Fruit fly (Drosophila melanogaster) whole organism, embryonic: ENCODE data around the gene cv-c.

Experiments used
- Atf3 ChIP-seq: fragments of 200-800 bp; sonication (Bioruptor generic); optimal IDR thresholded peaks from 3 replicates; lab custom pipeline; 2016; ENCODE audit warnings: missing biosample characterization, missing genetic modification characterization
- Blimp-1 ChIP-seq: fragments of 200-800 bp; sonication (Bioruptor generic); optimal IDR thresholded peaks from 3 replicates; lab custom pipeline; 2018; ENCODE audit warnings: missing biosample characterization, missing genetic modification characterization, mild to moderate bottlenecking, moderate library complexity, missing genetic modification reagents
- CG10366 ChIP-seq: fragments of 200-800 bp; sonication (Bioruptor generic); IDR thresholded peaks from 2 replicates; pipeline ENCODE4 v1.3.6; 2022; ENCODE audit warnings: missing biosample characterization, missing genetic modification characterization
- CG10979 ChIP-seq: fragments of 200-800 bp; sonication (Bioruptor generic); optimal IDR thresholded peaks from 2 replicates; lab custom pipeline; 2018; ENCODE audit warnings: missing biosample characterization, mild to moderate bottlenecking, missing genetic modification characterization, moderate library complexity
- CG11504 ChIP-seq: fragments of 200-800 bp; sonication (Bioruptor generic); optimal IDR thresholded peaks from 3 replicates; lab custom pipeline; 2019; ENCODE audit warnings: missing biosample characterization, mild to moderate bottlenecking, missing genetic modification characterization, moderate library complexity
- CG11560 ChIP-seq: fragments of 200-800 bp; sonication (Bioruptor generic); IDR thresholded peaks from 3 replicates; pipeline ENCODE4 v1.3.6; 2022; ENCODE audit warnings: missing biosample characterization, missing genetic modification characterization
- CG12236 ChIP-seq: fragments of 200-800 bp; sonication (Bioruptor generic); optimal IDR thresholded peaks from 2 replicates; lab custom pipeline; 2016; ENCODE audit warnings: missing biosample characterization, missing genetic modification characterization
- CG14667 ChIP-seq: fragments of 200-800 bp; sonication (Bioruptor generic); IDR thresholded peaks from 2 replicates; pipeline ENCODE4 v1.3.6; 2022; ENCODE audit warnings: missing biosample characterization, missing genetic modification characterization
- CG16815 ChIP-seq: fragments of 200-800 bp; sonication (Bioruptor generic); optimal IDR thresholded peaks from 3 replicates; lab custom pipeline; 2017; ENCODE audit warnings: missing biosample characterization, mild to moderate bottlenecking, missing genetic modification characterization
- CG17359 ChIP-seq: fragments of 200-800 bp; sonication (Bioruptor generic); optimal IDR thresholded peaks from 3 replicates; lab custom pipeline; 2018; ENCODE audit warnings: missing biosample characterization, mild to moderate bottlenecking, missing genetic modification characterization, moderate library complexity
- CG18262 ChIP-seq: fragments of 200-800 bp; optimal IDR thresholded peaks from 3 replicates; lab custom pipeline; 2019; ENCODE audit warnings: missing biosample characterization, mild to moderate bottlenecking, missing genetic modification characterization, moderate library complexity
- CG2678 ChIP-seq: fragments of 200-800 bp; sonication (Bioruptor generic); optimal IDR thresholded peaks from 3 replicates; lab custom pipeline; 2019; ENCODE audit warnings: missing biosample characterization, mild to moderate bottlenecking, missing genetic modification characterization, moderate library complexity
- CG2712 ChIP-seq: fragments of 200-800 bp; optimal IDR thresholded peaks from 3 replicates; lab custom pipeline; 2019; ENCODE audit warnings: missing biosample characterization, mild to moderate bottlenecking, missing genetic modification characterization, moderate library complexity
- CG30431 ChIP-seq: fragments of 200-800 bp; sonication (Bioruptor generic); optimal IDR thresholded peaks from 2 replicates; lab custom pipeline; 2017; ENCODE audit warnings: missing biosample characterization, missing genetic modification characterization
- CG31388 ChIP-seq: fragments of 200-800 bp; sonication (Bioruptor generic); optimal IDR thresholded peaks from 2 replicates; lab custom pipeline; 2016; ENCODE audit warnings: missing biosample characterization, missing genetic modification characterization
- CG31441 ChIP-seq: fragments of 200-800 bp; sonication (Bioruptor generic); IDR thresholded peaks from 2 replicates; pipeline ENCODE4 v1.3.6; 2022; ENCODE audit warnings: missing biosample characterization, missing genetic modification characterization
- CG4617 ChIP-seq: fragments of 200-800 bp; sonication (Bioruptor generic); optimal IDR thresholded peaks from 3 replicates; lab custom pipeline; 2016; ENCODE audit warnings: missing biosample characterization, missing genetic modification characterization, borderline replicate concordance
- CG9215 ChIP-seq: fragments of 200-800 bp; sonication (Bioruptor generic); IDR thresholded peaks from 2 replicates; pipeline ENCODE4 v1.3.6; 2022; ENCODE audit warnings: missing biosample characterization, missing genetic modification characterization
- CG9727 ChIP-seq: fragments of 200-800 bp; sonication (Bioruptor generic); optimal IDR thresholded peaks from 3 replicates; lab custom pipeline; 2017; ENCODE audit warnings: missing biosample characterization, mild to moderate bottlenecking, missing genetic modification characterization
- CoRest ChIP-seq: fragments of 200-800 bp; sonication (Bioruptor generic); optimal IDR thresholded peaks from 3 replicates; lab custom pipeline; 2018; ENCODE audit warnings: missing biosample characterization, mild to moderate bottlenecking, missing genetic modification characterization, moderate library complexity
- D ChIP-seq, 2 experiments: fragments of 200-800 bp in 1 of 2; fragments of >200 bp in 1 of 2; sonication (Bioruptor generic) in 1 of 2; optimal IDR thresholded peaks; 2 replicates in 1 of 2; 3 replicates in 1 of 2; lab custom pipeline; 2017; ENCODE audit warnings: mild to moderate bottlenecking in 1 of 2, missing biosample characterization in 1 of 2, missing genetic modification characterization in 1 of 2, missing genetic modification reagents in 1 of 2
- Dad ChIP-seq: fragments of 200-800 bp; sonication (Bioruptor generic); optimal IDR thresholded peaks from 3 replicates; lab custom pipeline; 2016; ENCODE audit warnings: missing biosample characterization, missing genetic modification characterization
- Dip3 ChIP-seq: fragments of 200-800 bp; sonication (Bioruptor generic); optimal IDR thresholded peaks from 3 replicates; lab custom pipeline; 2016; ENCODE audit warnings: missing biosample characterization, missing genetic modification characterization
- Dp ChIP-seq: fragments of 200-800 bp; sonication (Bioruptor generic); optimal IDR thresholded peaks from 2 replicates; lab custom pipeline; 2018; ENCODE audit warnings: missing biosample characterization, mild to moderate bottlenecking, missing genetic modification characterization, moderate library complexity
- Drgx ChIP-seq: fragments of 200-800 bp; sonication (Bioruptor generic); IDR thresholded peaks from 2 replicates; pipeline ENCODE4 v1.3.6; 2022; ENCODE audit warnings: missing biosample characterization, missing genetic modification characterization
- H15 ChIP-seq: fragments of 200-800 bp; sonication (Bioruptor generic); IDR thresholded peaks from 3 replicates; pipeline ENCODE4 v1.3.6; 2022; ENCODE audit warnings: missing biosample characterization, missing genetic modification characterization
- Hr51 ChIP-seq, 2 experiments: fragments of 200-800 bp; sonication (Bioruptor generic); optimal IDR thresholded peaks; 2 replicates in 1 of 2; 3 replicates in 1 of 2; lab custom pipeline; 2016 to 2018; ENCODE audit warnings: missing biosample characterization in 2 of 2, missing genetic modification characterization in 2 of 2, mild to moderate bottlenecking in 1 of 2, moderate library complexity in 1 of 2
- Neu2 ChIP-seq: fragments of 200-800 bp; sonication (Bioruptor generic); optimal IDR thresholded peaks from 3 replicates; lab custom pipeline; 2016; ENCODE audit warnings: missing biosample characterization, missing genetic modification characterization, borderline replicate concordance
- Scr ChIP-seq: fragments of 200-800 bp; sonication (Bioruptor generic); IDR thresholded peaks from 2 replicates; pipeline ENCODE4 v1.3.6; 2022; ENCODE audit warnings: missing biosample characterization, missing genetic modification characterization; ENCODE audit not compliant: partially characterized antibody
- Sox102F ChIP-seq: fragments of 200-800 bp; sonication (Bioruptor generic); optimal IDR thresholded peaks from 2 replicates; lab custom pipeline; 2018; ENCODE audit warnings: missing biosample characterization, mild to moderate bottlenecking, missing genetic modification characterization, moderate library complexity
- Stat92E ChIP-seq, 3 experiments: fragments of >200 bp in 2 of 3; fragments of 200-800 bp in 1 of 3; sonication (Bioruptor generic) in 1 of 3; optimal IDR thresholded peaks; 2 replicates each; lab custom pipeline; 2017 to 2019; ENCODE audit warnings: missing biosample characterization in 3 of 3, missing genetic modification characterization in 3 of 3, mild to moderate bottlenecking in 1 of 3, moderate library complexity in 1 of 3
- Xrp1 ChIP-seq: fragments of 200-800 bp; sonication (Bioruptor generic); IDR thresholded peaks from 2 replicates; pipeline ENCODE4 v1.3.6; 2022; ENCODE audit warnings: missing biosample characterization, missing genetic modification characterization
- YL-1 ChIP-seq: fragments of 200-800 bp; sonication (Bioruptor generic); optimal IDR thresholded peaks from 3 replicates; lab custom pipeline; 2017; ENCODE audit warnings: missing biosample characterization, mild to moderate bottlenecking, missing genetic modification characterization
- bbx ChIP-seq: fragments of 200-800 bp; sonication (Bioruptor generic); IDR thresholded peaks from 2 replicates; pipeline ENCODE4 v1.3.6; 2022; ENCODE audit warnings: missing biosample characterization, missing genetic modification characterization; ENCODE audit not compliant: partially characterized antibody
- bsh ChIP-seq, 2 experiments: fragments of 200-800 bp; sonication (Bioruptor generic); optimal IDR thresholded peaks; 2 replicates each; lab custom pipeline; 2017 to 2018; ENCODE audit warnings: mild to moderate bottlenecking in 2 of 2, missing biosample characterization in 2 of 2, missing genetic modification characterization in 2 of 2, moderate library complexity in 1 of 2
- dan ChIP-seq: fragments of 200-800 bp; sonication (Bioruptor generic); IDR thresholded peaks from 2 replicates; pipeline ENCODE4 v1.3.6; 2022; ENCODE audit warnings: missing biosample characterization, missing genetic modification characterization
- fd96Cb ChIP-seq: fragments of 200-800 bp; sonication (Bioruptor generic); optimal IDR thresholded peaks from 2 replicates; lab custom pipeline; 2018; ENCODE audit warnings: missing biosample characterization, mild to moderate bottlenecking, missing genetic modification characterization, moderate library complexity
- gem ChIP-seq: fragments of 200-800 bp; sonication (Bioruptor generic); optimal IDR thresholded peaks from 2 replicates; lab custom pipeline; 2019; ENCODE audit warnings: missing biosample characterization, mild to moderate bottlenecking, missing genetic modification characterization, moderate library complexity
- grau ChIP-seq: fragments of 200-800 bp; optimal IDR thresholded peaks from 3 replicates; lab custom pipeline; 2019; ENCODE audit warnings: missing biosample characterization, mild to moderate bottlenecking, missing genetic modification characterization, moderate library complexity
- her ChIP-seq: fragments of 200-800 bp; sonication (Bioruptor generic); optimal IDR thresholded peaks from 2 replicates; lab custom pipeline; 2016; ENCODE audit warnings: missing biosample characterization, missing genetic modification characterization
- ind ChIP-seq: fragments of 200-800 bp; sonication (Bioruptor generic); optimal IDR thresholded peaks from 3 replicates; lab custom pipeline; 2016; ENCODE audit warnings: missing biosample characterization, missing genetic modification characterization
- onecut ChIP-seq: fragments of 200-800 bp; sonication (Bioruptor generic); IDR thresholded peaks from 2 replicates; pipeline ENCODE4 v1.3.6; 2022; ENCODE audit warnings: missing biosample characterization, missing genetic modification characterization
- pb ChIP-seq: fragments of 200-800 bp; sonication (Bioruptor generic); optimal IDR thresholded peaks from 3 replicates; lab custom pipeline; 2016; ENCODE audit warnings: missing biosample characterization, missing genetic modification characterization
- row ChIP-seq: fragments of 200-800 bp; sonication (Bioruptor generic); IDR thresholded peaks from 3 replicates; pipeline ENCODE4 v1.3.6; 2022; ENCODE audit warnings: missing biosample characterization, missing genetic modification characterization
- sens ChIP-seq: fragments of 200-800 bp; sonication (Bioruptor generic); peaks from one replicate; lab custom pipeline; 2016; ENCODE audit warnings: missing biosample characterization, missing genetic modification characterization
- ttk ChIP-seq: fragments of 200-800 bp; sonication (Bioruptor generic); IDR thresholded peaks from 2 replicates; pipeline ENCODE4 v2.1.2; 2022; ENCODE audit warnings: missing biosample characterization, missing genetic modification characterization
- unpg ChIP-seq: fragments of 200-800 bp; sonication (Bioruptor generic); optimal IDR thresholded peaks from 3 replicates; lab custom pipeline; 2018; ENCODE audit warnings: missing biosample characterization, mild to moderate bottlenecking, missing genetic modification characterization, moderate library complexity
- zf30C ChIP-seq: fragments of 200-800 bp; sonication (Bioruptor generic); optimal IDR thresholded peaks from 3 replicates; lab custom pipeline; 2018; ENCODE audit warnings: missing biosample characterization, mild to moderate bottlenecking, missing genetic modification characterization

cv-c gene

DNA sequence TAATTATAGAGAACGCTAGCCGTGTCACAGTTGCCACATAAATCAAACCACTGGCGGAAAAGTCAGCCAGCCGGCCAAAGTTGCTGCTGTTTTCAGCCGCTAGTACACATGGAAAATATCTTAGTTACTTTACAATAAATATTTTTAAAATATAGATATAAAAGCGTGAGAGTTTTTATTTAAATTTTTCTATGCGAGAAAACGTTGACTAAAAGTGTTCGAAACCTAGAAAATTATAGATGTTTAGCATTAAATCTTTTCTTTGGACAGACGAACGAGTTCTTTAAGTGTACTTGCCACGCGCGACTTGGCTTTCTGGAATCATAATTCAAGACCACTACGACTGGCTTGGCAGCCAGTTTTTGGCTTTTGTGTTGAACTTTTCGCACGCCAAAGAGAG, 5.0 kb upstream of the cv-c start:
- TF ChIP-seq Drgx (GFP tag; lab: Robert Waterston, UW) (peak; percentile 64), sens (GFP tag; lab: Kevin White, UChicago) (peak; percentile 38), CG17359 (peak; percentile 8), ind (GFP tag; lab: Kevin White, UChicago) (no peak), CG2678 (tag; lab: Kevin White, UChicago) (peak; percentile 17), CG2712 (tag; lab: Kevin White, UChicago) (peak; percentile 32), Sox102F (GFP tag; lab: Kevin White, UChicago) (peak; percentile 20), her (no peak), Hr51 (GFP tag; optimal IDR thresholded peaks at IDR 0.05; lab: Kevin White, UChicago) (peak in 1 of 2 experiments; percentile 17), CG11504 (tag; lab: Kevin White, UChicago) (peak; percentile 38), CG31441 (GFP tag; lab: Robert Waterston, UW) (peak; percentile 31; the same call in 1 of the 2 replicates), CoRest (tag; lab: Kevin White, UChicago) (peak; percentile 3), CG18262 (tag; lab: Kevin White, UChicago) (peak; percentile 14), Dp (GFP tag; lab: Kevin White, UChicago) (no peak), row (GFP tag; lab: Robert Waterston, UW) (peak; percentile 39; the same call in 1 of the 3 replicates), Blimp-1 (peak; percentile 31), gem (tag; lab: Kevin White, UChicago) (peak; percentile 34), CG4617 (no peak), unpg (GFP tag; lab: Kevin White, UChicago) (peak; percentile 4), Xrp1 (GFP tag; lab: Robert Waterston, UW) (0 out of 2 replicates have a peak, but pooled peaks have one; percentile 16), ttk (GFP tag; lab: Robert Waterston, UW) (0 out of 2 replicates have a peak, but pooled peaks have one; percentile 12), Scr (GFP tag; lab: Robert Waterston, UW) (no peak), CG12236 (GFP tag; lab: Kevin White, UChicago) (no peak), fd96Cb (tag; lab: Kevin White, UChicago) (peak; percentile 12), bsh (GFP tag; optimal IDR thresholded peaks at IDR 0.05; lab: Kevin White, UChicago) (peak in 1 of 2 experiments; percentile 23), CG10979 (tag; lab: Kevin White, UChicago) (peak; percentile 20), grau (tag; lab: Kevin White, UChicago) (peak; percentile 2)
- TF ChIP-seq, all 482 proteins: peak for 21

DNA sequence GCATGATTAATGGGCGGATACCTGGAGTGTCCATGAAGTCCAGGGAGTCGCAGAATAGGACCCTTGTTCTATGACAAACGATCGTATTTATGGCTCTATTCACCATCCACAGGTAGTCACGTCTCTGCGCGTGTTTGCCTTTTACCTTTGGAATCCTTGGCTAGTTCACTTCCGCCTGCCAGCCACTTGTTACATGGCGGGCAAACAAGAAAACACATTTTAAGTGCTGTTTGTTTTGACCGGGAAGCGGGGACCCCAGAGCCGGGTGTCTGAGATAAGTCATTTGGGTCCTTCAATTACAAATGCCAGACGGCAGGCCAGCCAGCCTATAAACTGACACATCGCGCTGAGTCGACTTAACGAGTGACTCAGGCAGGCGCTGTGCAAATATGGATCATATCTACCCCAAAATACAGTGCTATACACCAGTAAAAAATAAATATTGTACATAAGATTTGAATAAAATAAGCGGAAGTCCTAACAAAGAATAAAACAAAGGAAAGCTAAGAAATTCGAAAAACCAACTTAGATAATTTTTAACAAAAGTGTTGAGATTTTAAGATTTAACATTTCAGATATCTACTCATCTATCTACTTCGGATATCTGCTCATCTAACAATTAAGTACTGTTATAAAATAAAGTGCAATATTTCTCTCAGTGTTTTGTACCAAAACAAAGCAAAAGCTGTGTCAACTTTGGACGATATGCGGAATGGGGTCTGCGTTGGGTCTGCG, 3.2 kb upstream of the cv-c start:
- TF ChIP-seq bbx (GFP tag; lab: Robert Waterston, UW) (no peak), sens (GFP tag; lab: Kevin White, UChicago) (peak; percentile 56), Dad (GFP tag; lab: Kevin White, UChicago) (no peak), D (optimal IDR thresholded peaks at IDR 0.05; lab: Kevin White, UChicago) (no peak), D (GFP tag; optimal IDR thresholded peaks at IDR 0.05; lab: Kevin White, UChicago) (no peak), Atf3 (GFP tag; lab: Kevin White, UChicago) (no peak), CG11560 (tag; lab: Robert Waterston, UW) (no peak), CG9727 (GFP tag; lab: Kevin White, UChicago) (peak; percentile 31), Stat92E (GFP tag; optimal IDR thresholded peaks at IDR 0.05; lab: Kevin White, UChicago) (no peak), CG9215 (no peak), dan (GFP tag; lab: Robert Waterston, UW) (no peak), Dip3 (GFP tag; lab: Kevin White, UChicago) (no peak), CG10366 (GFP tag; lab: Robert Waterston, UW) (no peak), CG14667 (GFP tag; lab: Robert Waterston, UW) (no peak), H15 (GFP tag; lab: Robert Waterston, UW) (no peak), CG16815 (GFP tag; lab: Kevin White, UChicago) (no peak), CG30431 (no peak), pb (GFP tag; lab: Kevin White, UChicago) (no peak), CG31388 (GFP tag; lab: Kevin White, UChicago) (no peak), zf30C (GFP tag; lab: Kevin White, UChicago) (peak; percentile 11), YL-1 (GFP tag; lab: Kevin White, UChicago) (no peak), onecut (GFP tag; lab: Robert Waterston, UW) (no peak), CG31441 (GFP tag; lab: Robert Waterston, UW) (no peak), Neu2 (no peak)
